Worm (Caenorhabditis elegans) whole organism, L2 larva: Measurements from ENCODE around the gene apl-1.

ENCODE experiments used
- ama-1 ChIP-seq: fragments of 150-350 bp; optimal IDR thresholded peaks from 2 replicates; lab custom pipeline; 2018; ENCODE audit warnings: inconsistent platforms
- ceh-16 ChIP-seq: fragments of 150-350 bp; optimal IDR thresholded peaks from 2 replicates; lab custom pipeline; 2014; ENCODE audit warnings: missing biosample characterization, missing genetic modification characterization
- gmeb-1 ChIP-seq: fragments of 150-350 bp; optimal IDR thresholded peaks from 2 replicates; lab custom pipeline; 2014; ENCODE audit warnings: missing biosample characterization, missing genetic modification characterization
- lsy-2 ChIP-seq, 2 experiments: fragments of 150-350 bp in 1 of 2; sonication (generic microtip) in 1 of 2; optimal IDR thresholded peaks; 2 replicates each; lab custom pipeline; 2014 to 2017; ENCODE audit warnings: missing biosample characterization in 2 of 2, missing genetic modification characterization in 2 of 2
- nhr-11 ChIP-seq: fragments of 150-350 bp; optimal IDR thresholded peaks from 2 replicates; lab custom pipeline; 2014; ENCODE audit warnings: missing biosample characterization, missing genetic modification characterization
- nhr-237 ChIP-seq: fragments of 150-350 bp; optimal IDR thresholded peaks from 2 replicates; lab custom pipeline; 2014; ENCODE audit warnings: missing biosample characterization, missing genetic modification characterization
- nhr-77 ChIP-seq: fragments of 150-350 bp; optimal IDR thresholded peaks from 2 replicates; lab custom pipeline; 2014; ENCODE audit warnings: missing biosample characterization, missing genetic modification characterization
- unc-55 ChIP-seq: fragments of 150-350 bp; sonication (generic microtip); optimal IDR thresholded peaks from 3 replicates; lab custom pipeline; 2014; ENCODE audit warnings: missing biosample characterization, missing genetic modification reagents, missing genetic modification characterization
- ztf-4 ChIP-seq: fragments of 150-350 bp; optimal IDR thresholded peaks from 2 replicates; lab custom pipeline; 2014; ENCODE audit warnings: missing biosample characterization, missing genetic modification characterization

DNA sequence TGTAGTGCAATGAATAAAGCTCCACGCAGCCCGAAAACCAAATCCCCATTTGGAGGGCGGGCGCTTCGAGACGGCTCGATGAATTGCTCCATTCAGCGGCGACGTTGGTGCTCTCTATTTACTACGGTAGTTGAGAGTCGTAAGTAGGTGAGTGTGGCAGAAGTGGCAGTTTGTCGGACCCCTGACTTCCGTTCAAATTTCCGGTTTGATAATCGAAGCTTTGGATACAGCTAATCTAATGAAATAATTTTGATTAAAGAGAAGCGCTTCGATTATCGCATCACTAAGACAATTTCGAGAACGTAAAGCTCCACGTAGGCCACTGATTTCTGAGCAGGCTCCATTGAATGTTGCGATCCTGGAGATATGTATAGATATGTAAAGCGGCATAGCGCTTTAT is 32.2 kb downstream of the apl-1 start, which contains the start of gene ets-5:
- TF ChIP-seq nhr-77, result no peak
- no peak for TF ChIP-seq lsy-2 (tag; optimal IDR thresholded peaks at IDR 0.05; lab: Kevin White, UChicago)
- no peak for TF ChIP-seq nhr-11 (tag; lab: Kevin White, UChicago)
- no peak for TF ChIP-seq ztf-4 (tag; lab: Kevin White, UChicago)
- no peak for TF ChIP-seq nhr-237 (tag; lab: Kevin White, UChicago)
- TF ChIP-seq unc-55 (GFP tag; lab: Kevin White, UChicago), result no peak
- no peak for TF ChIP-seq ceh-16 (tag; lab: Kevin White, UChicago)
- TF ChIP-seq gmeb-1 (tag; lab: Kevin White, UChicago), result no peak
- no peak for TF ChIP-seq ama-1 (lab: Kevin White, UChicago)
